Fruit fly (Drosophila melanogaster): ENCODE data around the gene cl.

DNA sequence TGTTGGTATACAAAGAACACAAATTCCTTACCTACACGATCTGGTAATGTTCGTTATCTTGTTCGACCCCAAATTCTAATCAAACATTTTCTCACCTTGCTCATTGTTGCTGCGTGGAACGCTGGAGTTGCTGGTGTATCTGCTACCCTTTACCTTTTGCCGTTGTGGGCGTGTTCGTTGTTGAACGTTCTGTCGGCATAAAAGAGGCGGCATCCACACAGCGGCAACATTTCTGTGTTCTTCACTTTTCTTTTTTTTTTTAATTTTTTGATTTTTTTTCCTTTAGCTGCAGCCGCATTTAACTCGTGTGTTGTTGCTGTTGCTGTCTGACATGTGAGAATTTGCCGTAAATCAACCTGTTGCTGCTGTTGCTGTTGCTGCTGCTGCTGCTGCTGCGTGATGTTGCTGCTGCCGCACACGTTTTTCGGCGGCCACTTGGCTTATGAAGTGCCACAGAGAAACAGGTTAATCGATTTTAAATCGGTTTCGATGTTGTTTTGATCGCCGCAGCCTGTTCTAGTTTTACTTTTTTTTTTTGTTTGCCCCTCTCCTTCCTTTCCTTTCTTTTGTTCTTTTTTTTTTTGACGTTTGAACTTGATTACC is 30.1 kb upstream of the cl start:
- TF ChIP-seq Dll (optimal IDR thresholded peaks at IDR 0.05) = no peak
- TF ChIP-seq CG8478 (optimal IDR thresholded peaks at IDR 0.05) = no peak
- no peak for TF ChIP-seq usp (GFP tag; optimal IDR thresholded peaks at IDR 0.05)
- no peak for TF ChIP-seq pan (optimal IDR thresholded peaks at IDR 0.05)

Measured in whole organism.